Fruit fly (Drosophila melanogaster): ENCODE results near the gene CG8578.

CG8578 gene

dm6 chrX:15893732-15894264, 49.5 kb downstream of the CG8578 start:
- TF ChIP-seq CG6163 (GFP tag; IDR thresholded peaks at IDR 0.05) = no peak
- TF ChIP-seq Eip75B (GFP tag; optimal IDR thresholded peaks at IDR 0.05) = no peak
- TF ChIP-seq CG3919 (GFP tag; optimal IDR thresholded peaks at IDR 0.05) = no peak
- no peak for TF ChIP-seq CG8632 (GFP tag; optimal IDR thresholded peaks at IDR 0.05)
- TF ChIP-seq fd85E (GFP tag; optimal IDR thresholded peaks at IDR 0.05) = no peak
- TF ChIP-seq Lpt (GFP tag; optimal IDR thresholded peaks at IDR 0.05) = no peak
- no peak for TF ChIP-seq CG1621 (tag; optimal IDR thresholded peaks at IDR 0.05)

Measured in whole organism, prepupa.